Fruit fly (Drosophila melanogaster) whole organism, embryonic: ENCODE results near the gene Hf.

ENCODE experiments used
- Abd-B ChIP-seq: fragments of 200-800 bp; sonication (Bioruptor generic); optimal IDR thresholded peaks from 2 replicates; lab custom pipeline; 2018; ENCODE audit warnings: missing biosample characterization, mild to moderate bottlenecking, missing genetic modification characterization, moderate library complexity
- CG10274 ChIP-seq: fragments of 200-800 bp; sonication (Bioruptor generic); optimal IDR thresholded peaks from 3 replicates; lab custom pipeline; 2017; ENCODE audit warnings: missing biosample characterization, mild to moderate bottlenecking, missing genetic modification characterization
- CG10431 ChIP-seq: fragments of 200-800 bp; sonication (Bioruptor generic); optimal IDR thresholded peaks from 3 replicates; lab custom pipeline; 2018; ENCODE audit warnings: missing biosample characterization, mild to moderate bottlenecking, missing genetic modification characterization
- CG11504 ChIP-seq: fragments of 200-800 bp; sonication (Bioruptor generic); optimal IDR thresholded peaks from 3 replicates; lab custom pipeline; 2019; ENCODE audit warnings: missing biosample characterization, mild to moderate bottlenecking, missing genetic modification characterization, moderate library complexity
- CG1233 ChIP-seq: fragments of 200-800 bp; sonication (Bioruptor generic); optimal IDR thresholded peaks from 4 replicates; lab custom pipeline; 2018; ENCODE audit warnings: missing biosample characterization, mild to moderate bottlenecking, missing genetic modification characterization
- CG12391 ChIP-seq: fragments of 200-800 bp; sonication (Bioruptor generic); optimal IDR thresholded peaks from 3 replicates; lab custom pipeline; 2018; ENCODE audit warnings: missing biosample characterization, mild to moderate bottlenecking, missing genetic modification characterization, moderate library complexity
- CG13894 ChIP-seq: fragments of 200-800 bp; sonication (Bioruptor generic); optimal IDR thresholded peaks from 3 replicates; lab custom pipeline; 2018; ENCODE audit warnings: missing biosample characterization, mild to moderate bottlenecking, missing genetic modification characterization, moderate library complexity
- CG15514 ChIP-seq: fragments of 200-800 bp; sonication (Bioruptor generic); optimal IDR thresholded peaks from 3 replicates; lab custom pipeline; 2017; ENCODE audit warnings: missing biosample characterization, missing genetic modification characterization, mild to moderate bottlenecking, moderate library complexity, missing genetic modification reagents
- CG1647 ChIP-seq: fragments of 200-800 bp; sonication (Bioruptor generic); optimal IDR thresholded peaks from 3 replicates; lab custom pipeline; 2016; ENCODE audit warnings: missing biosample characterization, missing genetic modification characterization
- CG17328 ChIP-seq: fragments of 200-800 bp; sonication (Bioruptor generic); IDR thresholded peaks from 2 replicates; pipeline ENCODE4 v1.3.6; 2022; ENCODE audit warnings: missing biosample characterization, missing genetic modification characterization
- CG31441 ChIP-seq: fragments of 200-800 bp; sonication (Bioruptor generic); IDR thresholded peaks from 2 replicates; pipeline ENCODE4 v1.3.6; 2022; ENCODE audit warnings: missing biosample characterization, missing genetic modification characterization
- CG3847 ChIP-seq: fragments of 200-800 bp; sonication (Bioruptor generic); IDR thresholded peaks from 2 replicates; pipeline ENCODE4 v1.3.6; 2022; ENCODE audit warnings: missing biosample characterization, missing genetic modification characterization
- CG4404 ChIP-seq: fragments of 200-800 bp; sonication (Bioruptor generic); IDR thresholded peaks from 2 replicates; pipeline ENCODE4 v1.3.6; 2022; ENCODE audit warnings: missing biosample characterization, missing genetic modification characterization
- CG4424 ChIP-seq: fragments of 200-800 bp; sonication (Bioruptor generic); optimal IDR thresholded peaks from 3 replicates; lab custom pipeline; 2016; ENCODE audit warnings: missing biosample characterization, missing genetic modification characterization
- CG6765 ChIP-seq: fragments of 200-800 bp; sonication (Bioruptor generic); optimal IDR thresholded peaks from 3 replicates; lab custom pipeline; 2017; ENCODE audit warnings: missing biosample characterization, mild to moderate bottlenecking, missing genetic modification characterization
- CG6813 ChIP-seq: fragments of 200-800 bp; sonication (Bioruptor generic); optimal IDR thresholded peaks from 2 replicates; lab custom pipeline; 2017; ENCODE audit warnings: missing biosample characterization, missing genetic modification characterization, mild to moderate bottlenecking, moderate library complexity, missing genetic modification reagents
- CG8281 ChIP-seq: fragments of 200-800 bp; sonication (Bioruptor generic); optimal IDR thresholded peaks from 2 replicates; lab custom pipeline; 2018; ENCODE audit warnings: missing biosample characterization, mild to moderate bottlenecking, missing genetic modification characterization, moderate library complexity
- CG8944 ChIP-seq: fragments of 200-800 bp; sonication (Bioruptor generic); optimal IDR thresholded peaks from 3 replicates; lab custom pipeline; 2016; ENCODE audit warnings: missing biosample characterization, missing genetic modification characterization
- CG9215 ChIP-seq: fragments of 200-800 bp; sonication (Bioruptor generic); IDR thresholded peaks from 2 replicates; pipeline ENCODE4 v1.3.6; 2022; ENCODE audit warnings: missing biosample characterization, missing genetic modification characterization
- CG9609 ChIP-seq: fragments of 200-800 bp; sonication (Bioruptor generic); optimal IDR thresholded peaks from 3 replicates; lab custom pipeline; 2016; ENCODE audit warnings: missing biosample characterization, missing genetic modification characterization
- CkIIα-i1 ChIP-seq: fragments of 200-800 bp; sonication (Bioruptor generic); IDR thresholded peaks from 2 replicates; pipeline ENCODE4 v1.3.6; 2022; ENCODE audit warnings: missing biosample characterization, missing genetic modification characterization
- Elba2 ChIP-seq: fragments of 200-800 bp; sonication (Bioruptor generic); optimal IDR thresholded peaks from 3 replicates; lab custom pipeline; 2016; ENCODE audit warnings: missing biosample characterization, missing genetic modification characterization
- GATAe ChIP-seq: fragments of 200-800 bp; sonication (Bioruptor generic); conservative IDR thresholded peaks from 2 replicates; pipeline ENCODE4 v1.3.6; 2022; ENCODE audit warnings: missing biosample characterization, missing genetic modification characterization
- HHEX ChIP-seq: fragments of 200-800 bp; sonication (Bioruptor generic); optimal IDR thresholded peaks from 3 replicates; lab custom pipeline; 2017; ENCODE audit warnings: missing biosample characterization, mild to moderate bottlenecking, missing genetic modification characterization, missing genetic modification reagents
- Hmr ChIP-seq: fragments of 200-800 bp; sonication (Bioruptor generic); optimal IDR thresholded peaks from 3 replicates; lab custom pipeline; 2017; ENCODE audit warnings: mild to moderate bottlenecking, missing biosample characterization, missing genetic modification reagents, missing genetic modification characterization
- Hr51 ChIP-seq, 2 experiments: fragments of 200-800 bp; sonication (Bioruptor generic); optimal IDR thresholded peaks; 2 replicates in 1 of 2; 3 replicates in 1 of 2; lab custom pipeline; 2016 to 2018; ENCODE audit warnings: missing biosample characterization in 2 of 2, missing genetic modification characterization in 2 of 2, mild to moderate bottlenecking in 1 of 2, moderate library complexity in 1 of 2
- MTF-1 ChIP-seq: fragments of 200-800 bp; sonication (Bioruptor generic); optimal IDR thresholded peaks from 2 replicates; lab custom pipeline; 2018; ENCODE audit warnings: missing biosample characterization, mild to moderate bottlenecking, missing genetic modification characterization, borderline replicate concordance
- Mad ChIP-seq: fragments of 200-800 bp; sonication (Bioruptor generic); optimal IDR thresholded peaks from 2 replicates; lab custom pipeline; 2016; ENCODE audit warnings: missing biosample characterization, missing genetic modification characterization
- NK7.1 ChIP-seq: fragments of 200-800 bp; sonication (Bioruptor generic); optimal IDR thresholded peaks from 3 replicates; lab custom pipeline; 2016; ENCODE audit warnings: missing biosample characterization, missing genetic modification characterization
- Neu2 ChIP-seq: fragments of 200-800 bp; sonication (Bioruptor generic); optimal IDR thresholded peaks from 3 replicates; lab custom pipeline; 2016; ENCODE audit warnings: missing biosample characterization, missing genetic modification characterization, borderline replicate concordance
- PHDP ChIP-seq: fragments of 200-800 bp; sonication (Bioruptor generic); optimal IDR thresholded peaks from 3 replicates; lab custom pipeline; 2018; ENCODE audit warnings: missing biosample characterization, mild to moderate bottlenecking, missing genetic modification characterization, moderate library complexity
- Poxn ChIP-seq: fragments of 200-800 bp; sonication (Bioruptor generic); IDR thresholded peaks from 2 replicates; pipeline ENCODE4 v1.3.6; 2022; ENCODE audit warnings: missing biosample characterization, missing genetic modification characterization
- Xrp1 ChIP-seq: fragments of 200-800 bp; sonication (Bioruptor generic); IDR thresholded peaks from 2 replicates; pipeline ENCODE4 v1.3.6; 2022; ENCODE audit warnings: missing biosample characterization, missing genetic modification characterization
- abd-A ChIP-seq: fragments of 200-800 bp; sonication (Bioruptor generic); optimal IDR thresholded peaks from 3 replicates; lab custom pipeline; 2019; ENCODE audit warnings: missing biosample characterization, mild to moderate bottlenecking, missing genetic modification characterization, moderate library complexity
- bigmax ChIP-seq: fragments of 200-800 bp; sonication (Bioruptor generic); optimal IDR thresholded peaks from 2 replicates; lab custom pipeline; 2018; ENCODE audit warnings: missing biosample characterization, mild to moderate bottlenecking, missing genetic modification characterization
- chn ChIP-seq: fragments of 200-800 bp; sonication (Bioruptor generic); optimal IDR thresholded peaks from 2 replicates; lab custom pipeline; 2016; ENCODE audit warnings: missing biosample characterization, missing genetic modification characterization
- cwo ChIP-seq: fragments of 200-800 bp; sonication (Bioruptor generic); optimal IDR thresholded peaks from 3 replicates; lab custom pipeline; 2017; ENCODE audit warnings: missing biosample characterization, missing genetic modification characterization, mild to moderate bottlenecking, moderate library complexity, missing genetic modification reagents
- fd3F ChIP-seq: fragments of 200-800 bp; sonication (Bioruptor generic); optimal IDR thresholded peaks from 2 replicates; lab custom pipeline; 2018; ENCODE audit warnings: missing biosample characterization, mild to moderate bottlenecking, missing genetic modification characterization, moderate library complexity
- fd96Cb ChIP-seq: fragments of 200-800 bp; sonication (Bioruptor generic); optimal IDR thresholded peaks from 2 replicates; lab custom pipeline; 2018; ENCODE audit warnings: missing biosample characterization, mild to moderate bottlenecking, missing genetic modification characterization, moderate library complexity
- gcm2 ChIP-seq: fragments of 200-800 bp; sonication (Bioruptor generic); optimal IDR thresholded peaks from 2 replicates; lab custom pipeline; 2016; ENCODE audit warnings: missing biosample characterization, missing genetic modification characterization
- gem ChIP-seq: fragments of 200-800 bp; sonication (Bioruptor generic); optimal IDR thresholded peaks from 2 replicates; lab custom pipeline; 2019; ENCODE audit warnings: missing biosample characterization, mild to moderate bottlenecking, missing genetic modification characterization, moderate library complexity
- gsb-n ChIP-seq: fragments of 200-800 bp; sonication (Bioruptor generic); optimal IDR thresholded peaks from 3 replicates; lab custom pipeline; 2018; ENCODE audit warnings: missing biosample characterization, mild to moderate bottlenecking, missing genetic modification characterization
- hth ChIP-seq: fragments of >200 bp; optimal IDR thresholded peaks from 2 replicates; lab custom pipeline; 2017; ENCODE audit warnings: inconsistent platforms
- insv ChIP-seq, 2 experiments: fragments of 200-800 bp; sonication (Bioruptor generic); optimal IDR thresholded peaks; 3 replicates each; lab custom pipeline; 2016 to 2018; ENCODE audit warnings: missing biosample characterization in 2 of 2, missing genetic modification characterization in 2 of 2
- lov ChIP-seq, 2 experiments: fragments of 200-800 bp in 1 of 2; fragments of >200 bp in 1 of 2; sonication (Bioruptor generic) in 1 of 2; IDR thresholded peaks in 1 of 2; optimal IDR thresholded peaks in 1 of 2; 2 replicates in 1 of 2; 3 replicates in 1 of 2; pipeline versions ENCODE4 v1.3.6 to Lab custom; 2017 to 2022; ENCODE audit warnings: missing biosample characterization in 1 of 2, missing genetic modification characterization in 1 of 2
- nau ChIP-seq: fragments of 200-800 bp; sonication (Bioruptor generic); optimal IDR thresholded peaks from 3 replicates; lab custom pipeline; 2017; ENCODE audit warnings: missing biosample characterization, mild to moderate bottlenecking, missing genetic modification characterization, missing genetic modification reagents
- org-1 ChIP-seq: fragments of 200-800 bp; sonication (Bioruptor generic); optimal IDR thresholded peaks from 2 replicates; lab custom pipeline; 2017; ENCODE audit warnings: missing biosample characterization, missing genetic modification characterization
- repo ChIP-seq: fragments of 200-800 bp; sonication (Bioruptor generic); optimal IDR thresholded peaks from 2 replicates; lab custom pipeline; 2016; ENCODE audit warnings: missing biosample characterization, missing genetic modification characterization
- ro ChIP-seq: fragments of 200-800 bp; sonication (Bioruptor generic); IDR thresholded peaks from 2 replicates; pipeline ENCODE4 v1.3.6; 2022; ENCODE audit warnings: missing biosample characterization, missing genetic modification characterization
- unc-4 ChIP-seq: fragments of 200-800 bp; sonication (Bioruptor generic); IDR thresholded peaks from 2 replicates; pipeline ENCODE4 v1.3.6; 2022; ENCODE audit warnings: missing biosample characterization, missing genetic modification characterization; ENCODE audit not compliant: partially characterized antibody

The Hf gene

dm6 chr2L:19930102-19930501, 37.4 kb downstream of the Hf start (continued):
- TF ChIP-seq Neu2 (GFP tag; lab: Kevin White, UChicago) (no peak), HHEX (peak; percentile 52), CG8944 (no peak), CG1647 (GFP tag; lab: Kevin White, UChicago) (no peak), fd3F (GFP tag; lab: Kevin White, UChicago) (peak; percentile 34), PHDP (tag; lab: Kevin White, UChicago) (peak; percentile 53), Hr51 (GFP tag; optimal IDR thresholded peaks at IDR 0.05; lab: Kevin White, UChicago) (peak in 1 of 2 experiments; percentile 69), insv (GFP tag; optimal IDR thresholded peaks at IDR 0.05; lab: Kevin White, UChicago) (no peak), chn (GFP tag; lab: Kevin White, UChicago) (peak; percentile 1), CG9609 (GFP tag; lab: Kevin White, UChicago) (no peak), CG31441 (peak; percentile 63), Elba2 (GFP tag; lab: Kevin White, UChicago) (no peak), lov (optimal IDR thresholded peaks at IDR 0.05; lab: Kevin White, UChicago) (no peak), lov (GFP tag; IDR thresholded peaks at IDR 0.05; lab: Robert Waterston, UW) (no peak), org-1 (GFP tag; lab: Kevin White, UChicago) (no peak), Hmr (GFP tag; lab: Kevin White, UChicago) (peak; percentile 62), GATAe (GFP tag; lab: Robert Waterston, UW) (no peak), cwo (GFP tag; lab: Kevin White, UChicago) (peak; percentile 50), hth (no peak), CG15514 (GFP tag; lab: Kevin White, UChicago) (peak; percentile 21), CG17328 (GFP tag; lab: Robert Waterston, UW) (0 out of 2 replicates have a peak, but pooled peaks have one; percentile 16), unc-4 (GFP tag; lab: Robert Waterston, UW) (no peak), CG9215 (GFP tag; lab: Robert Waterston, UW) (no peak), CG3847 (GFP tag; lab: Robert Waterston, UW) (no peak), CG6765 (GFP tag; lab: Kevin White, UChicago) (peak; percentile 7), CG4404 (GFP tag; lab: Robert Waterston, UW) (no peak), MTF-1 (no peak), CG13894 (tag; lab: Kevin White, UChicago) (peak; percentile 31), CG11504 (tag; lab: Kevin White, UChicago) (peak; percentile 77), NK7.1 (GFP tag; lab: Kevin White, UChicago) (no peak), gsb-n (tag; lab: Kevin White, UChicago) (no peak), repo (GFP tag; lab: Kevin White, UChicago) (no peak), nau (GFP tag; lab: Kevin White, UChicago) (peak; percentile 33), Abd-B (GFP tag; lab: Kevin White, UChicago) (peak; percentile 45), CG4424 (GFP tag; lab: Kevin White, UChicago) (peak; percentile 28), Mad (GFP tag; lab: Kevin White, UChicago) (no peak), Xrp1 (GFP tag; lab: Robert Waterston, UW) (peak; percentile 48; the same call in 1 of the 2 replicates), CG1233 (GFP tag; lab: Kevin White, UChicago) (peak; percentile 24), ro (GFP tag; lab: Robert Waterston, UW) (no peak), CG6813 (GFP tag; lab: Kevin White, UChicago) (no peak), CG10274 (GFP tag; lab: Kevin White, UChicago) (peak; percentile 7), CG12391 (tag; lab: Kevin White, UChicago) (peak; percentile 53), CG10431 (no peak), bigmax (GFP tag; lab: Kevin White, UChicago) (no peak), fd96Cb (peak; percentile 35), abd-A (tag; lab: Kevin White, UChicago) (no peak), Poxn (GFP tag; lab: Robert Waterston, UW) (no peak), gem (tag; lab: Kevin White, UChicago) (peak; percentile 72), CkIIα-i1 (no peak), gcm2 (GFP tag; lab: Kevin White, UChicago) (no peak), CG8281 (tag; lab: Kevin White, UChicago) (no peak)
